Fruit fly (Drosophila melanogaster): ENCODE measurements around the gene CG14961.

dm6 chr3L:3381869-3382488, 52.1 kb downstream of the CG14961 start:
- TF ChIP-seq Rel (GFP tag; optimal IDR thresholded peaks at IDR 0.05) (no peak), Rel (tag; optimal IDR thresholded peaks at IDR 0.05) (no peak), usp (GFP tag; optimal IDR thresholded peaks at IDR 0.05) (no peak), h (GFP tag; optimal IDR thresholded peaks at IDR 0.05) (no peak), psq (GFP tag; optimal IDR thresholded peaks at IDR 0.05) (no peak), dl (GFP tag; optimal IDR thresholded peaks at IDR 0.05; ENCODE audit: insufficient read depth in 1 of 2, partially characterized antibody in 2 of 2) (no peak), sv (GFP tag; optimal IDR thresholded peaks at IDR 0.05) (no peak)

Measured in whole organism, wandering third instar larva.